Worm (Caenorhabditis elegans): ENCODE data around the gene dhs-18.

DNA sequence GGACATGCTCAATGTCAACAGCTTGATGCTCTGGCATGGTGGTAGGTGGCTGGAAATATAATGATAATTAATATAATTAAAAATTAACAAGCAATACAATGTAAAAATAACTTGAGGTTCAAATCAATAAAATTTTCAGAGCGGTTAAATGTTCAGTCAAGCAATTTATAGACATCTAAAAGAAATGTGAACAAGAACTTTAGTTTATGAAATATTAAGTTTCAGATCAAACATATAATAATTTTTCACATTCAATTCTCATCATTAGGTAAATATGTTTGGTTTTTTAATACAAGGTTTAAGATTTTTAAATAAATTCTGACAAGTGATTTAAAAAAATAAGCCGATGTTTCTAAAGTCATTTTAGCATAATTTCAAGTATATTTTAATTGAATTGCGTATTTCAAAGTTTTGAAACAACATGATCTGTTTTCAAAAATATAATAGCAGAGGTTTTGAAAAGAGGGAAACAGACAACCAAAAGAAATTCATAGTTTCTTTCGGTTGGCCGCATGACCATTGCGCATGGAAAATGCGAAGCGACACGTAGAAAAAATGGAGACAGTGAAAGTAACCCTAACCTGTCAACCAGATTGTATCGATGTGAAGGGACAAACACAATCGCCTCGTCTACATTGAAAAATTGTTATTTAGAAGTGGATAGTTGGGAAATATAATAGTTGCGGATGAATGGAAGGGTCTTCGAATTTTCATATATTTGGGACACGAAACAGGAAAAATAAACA, 13.8 kb upstream of the dhs-18 start, which contains the start of gene T04C12.11:
- TF ChIP-seq ama-1 (optimal IDR thresholded peaks at IDR 0.05) = no peak
- TF ChIP-seq ceh-82 (tag; optimal IDR thresholded peaks at IDR 0.05) = no peak
- no peak for TF ChIP-seq nhr-237 (tag; optimal IDR thresholded peaks at IDR 0.05)
- TF ChIP-seq ceh-62 (tag; optimal IDR thresholded peaks at IDR 0.05) = no peak
- TF ChIP-seq skn-1 (tag; optimal IDR thresholded peaks at IDR 0.05) = no peak
